Worm (Caenorhabditis elegans) whole organism, L4 larva: ENCODE measurements around the gene mig-22.

ENCODE experiments used
- D1046.2 ChIP-seq: fragments of 200-800 bp; sonication (Bioruptor generic); IDR thresholded peaks from 2 replicates; pipeline ENCODE4 v1.3.6; 2022; ENCODE audit warnings: missing genetic modification characterization, missing compliant biosample characterization
- F26F4.8 ChIP-seq: fragments of 200-800 bp; sonication (Bioruptor generic); conservative IDR thresholded peaks from 2 replicates; pipeline ENCODE4 v1.3.6; 2022; ENCODE audit warnings: missing genetic modification characterization, missing compliant biosample characterization
- F44E2.7 ChIP-seq: fragments of 200-800 bp; sonication (Bioruptor generic); IDR thresholded peaks from 2 replicates; pipeline ENCODE4 v2.1.2; 2022; ENCODE audit warnings: missing genetic modification characterization, missing compliant biosample characterization
- R02D3.7 ChIP-seq: fragments of 150-350 bp; sonication (generic microtip); optimal IDR thresholded peaks from 3 replicates; lab custom pipeline; 2014; ENCODE audit warnings: missing biosample characterization, missing genetic modification characterization
- T20F7.1 ChIP-seq: fragments of 200-800 bp; sonication (Bioruptor generic); optimal IDR thresholded peaks from 2 replicates; lab custom pipeline; 2018; ENCODE audit warnings: mild to moderate bottlenecking, missing genetic modification characterization, missing compliant biosample characterization
- T26A8.4 ChIP-seq: fragments of 200-800 bp; sonication (Bioruptor generic); IDR thresholded peaks from 2 replicates; pipeline ENCODE4 v1.3.6; 2022; ENCODE audit warnings: missing genetic modification characterization, missing compliant biosample characterization
- Y105C5A.15 ChIP-seq: fragments of 200-800 bp; sonication (Bioruptor generic); IDR thresholded peaks from 2 replicates; pipeline ENCODE4 v1.3.6; 2022; ENCODE audit warnings: missing genetic modification characterization, missing compliant biosample characterization
- Y48G9A.11 ChIP-seq: fragments of 200-800 bp; sonication (Bioruptor generic); IDR thresholded peaks from 2 replicates; pipeline ENCODE4 v1.3.6; 2022; ENCODE audit warnings: missing genetic modification reagents, missing genetic modification characterization, missing compliant biosample characterization
- ZK337.2 ChIP-seq: fragments of 200-800 bp; sonication (Bioruptor generic); IDR thresholded peaks from 2 replicates; pipeline ENCODE4 v1.3.6; 2022; ENCODE audit warnings: missing genetic modification reagents, missing genetic modification characterization, missing compliant biosample characterization
- aly-2 ChIP-seq: sonication (generic microtip); optimal IDR thresholded peaks from 2 replicates; lab custom pipeline; 2018; ENCODE audit warnings: missing biosample characterization, missing genetic modification characterization
- ama-1 ChIP-seq: fragments of 150-350 bp; optimal IDR thresholded peaks from 2 replicates; lab custom pipeline; 2014; ENCODE audit warnings: inconsistent platforms, mixed read lengths
- arid-1 ChIP-seq: fragments of 200-800 bp; sonication (Bioruptor generic); conservative IDR thresholded peaks from 2 replicates; pipeline ENCODE4 v1.3.6; 2022; ENCODE audit warnings: missing genetic modification reagents, missing genetic modification characterization, missing compliant biosample characterization
- ceh-20 ChIP-seq: fragments of 200-800 bp; sonication (Bioruptor generic); IDR thresholded peaks from 2 replicates; pipeline ENCODE4 v1.3.6; 2022; ENCODE audit warnings: missing genetic modification reagents, missing genetic modification characterization, missing compliant biosample characterization
- ceh-32 ChIP-seq: sonication (generic microtip); optimal IDR thresholded peaks from 2 replicates; lab custom pipeline; 2016; ENCODE audit warnings: mild to moderate bottlenecking, missing genetic modification characterization, missing compliant biosample characterization; ENCODE audit not compliant: poor library complexity
- ceh-62 ChIP-seq: sonication (generic microtip); optimal IDR thresholded peaks from 2 replicates; lab custom pipeline; 2017; ENCODE audit warnings: missing biosample characterization, missing genetic modification characterization
- daf-16 ChIP-seq, 3 experiments: sonication (generic microtip); optimal IDR thresholded peaks; 2 replicates each; lab custom pipeline; 2016 to 2017; ENCODE audit warnings: missing genetic modification characterization in 3 of 3, missing genetic modification reagents in 3 of 3, mild to moderate bottlenecking in 2 of 3, missing compliant biosample characterization in 2 of 3, missing biosample characterization in 1 of 3, moderate library complexity in 1 of 3
- dmd-9 ChIP-seq: fragments of 200-800 bp; sonication (Bioruptor generic); IDR thresholded peaks from 2 replicates; pipeline ENCODE4 v1.3.6; 2022; ENCODE audit warnings: missing genetic modification reagents, missing genetic modification characterization, missing compliant biosample characterization
- egl-27 ChIP-seq: sonication (generic microtip); optimal IDR thresholded peaks from 3 replicates; lab custom pipeline; 2017; ENCODE audit warnings: missing biosample characterization, missing genetic modification reagents, missing genetic modification characterization
- fkh-10 ChIP-seq: fragments of 150-350 bp; optimal IDR thresholded peaks from 2 replicates; lab custom pipeline; 2014; ENCODE audit warnings: missing biosample characterization, missing genetic modification reagents, missing genetic modification characterization
- gei-8 ChIP-seq: fragments of 200-800 bp; sonication (Bioruptor generic); optimal IDR thresholded peaks from 2 replicates; lab custom pipeline; 2018; ENCODE audit warnings: mild to moderate bottlenecking, missing genetic modification characterization, missing compliant biosample characterization
- hif-1 ChIP-seq, 2 experiments: sonication (generic microtip); optimal IDR thresholded peaks; 2 replicates each; lab custom pipeline; 2016 to 2017; ENCODE audit warnings: missing compliant biosample characterization in 2 of 2, missing genetic modification characterization in 2 of 2, missing genetic modification reagents in 2 of 2, missing genotype in 2 of 2, mild to moderate bottlenecking in 1 of 2
- lim-7 ChIP-seq: fragments of 200-800 bp; sonication (Bioruptor generic); IDR thresholded peaks from 2 replicates; pipeline ENCODE4 v1.3.6; 2022; ENCODE audit warnings: missing genetic modification characterization, missing compliant biosample characterization
- lin-1 ChIP-seq: fragments of 200-800 bp; sonication (Bioruptor generic); IDR thresholded peaks from 2 replicates; pipeline ENCODE4 v1.3.6; 2022; ENCODE audit warnings: missing genetic modification reagents, missing genetic modification characterization, missing compliant biosample characterization
- lin-29 ChIP-seq: fragments of 200-800 bp; sonication (Bioruptor generic); IDR thresholded peaks from 2 replicates; pipeline ENCODE4 v1.3.6; 2022; ENCODE audit warnings: missing genetic modification reagents, missing genetic modification characterization, missing compliant biosample characterization
- lin-39 ChIP-seq: fragments of 150-350 bp; optimal IDR thresholded peaks from 2 replicates; lab custom pipeline; 2014; ENCODE audit warnings: missing biosample characterization, missing genetic modification reagents, missing genetic modification characterization
- madf-9 ChIP-seq: fragments of 200-800 bp; sonication (Bioruptor generic); conservative IDR thresholded peaks from 2 replicates; pipeline ENCODE4 v1.3.6; 2022; ENCODE audit warnings: missing genetic modification reagents, missing genetic modification characterization, missing compliant biosample characterization
- mdl-1 ChIP-seq, 2 experiments: fragments of 150-350 bp in 1 of 2; sonication (generic microtip) in 1 of 2; optimal IDR thresholded peaks; 2 replicates each; lab custom pipeline; 2014 to 2017; ENCODE audit warnings: missing biosample characterization in 2 of 2, missing genetic modification characterization in 2 of 2
- mes-2 ChIP-seq: sonication (generic microtip); optimal IDR thresholded peaks from 2 replicates; lab custom pipeline; 2016; ENCODE audit warnings: missing genotype, mild to moderate bottlenecking, missing genetic modification characterization, missing compliant biosample characterization; ENCODE audit not compliant: poor library complexity, severe bottlenecking
- mxl-3 ChIP-seq: fragments of 200-800 bp; sonication (Bioruptor generic); optimal IDR thresholded peaks from 2 replicates; lab custom pipeline; 2018; ENCODE audit warnings: mild to moderate bottlenecking, missing genetic modification characterization, missing compliant biosample characterization
- nhr-28 ChIP-seq: fragments of 150-350 bp; optimal IDR thresholded peaks from 2 replicates; lab custom pipeline; 2014; ENCODE audit warnings: missing biosample characterization, missing genetic modification characterization
- nhr-42 ChIP-seq: fragments of 200-800 bp; sonication (Bioruptor generic); IDR thresholded peaks from 2 replicates; pipeline ENCODE4 v1.3.6; 2022; ENCODE audit warnings: missing genetic modification characterization, missing compliant biosample characterization
- pha-4 ChIP-seq, 2 experiments: fragments of 150-350 bp in 1 of 2; fragments of 200-800 bp in 1 of 2; sonication (Bioruptor generic) in 1 of 2; IDR thresholded peaks in 1 of 2; optimal IDR thresholded peaks in 1 of 2; 2 replicates each; pipeline versions ENCODE4 v1.3.6 to Lab custom; 2014 to 2022; ENCODE audit warnings: missing genetic modification characterization in 2 of 2, missing genetic modification reagents in 2 of 2, missing biosample characterization in 1 of 2, missing compliant biosample characterization in 1 of 2
- rbr-2 ChIP-seq: sonication (generic microtip); optimal IDR thresholded peaks from 2 replicates; lab custom pipeline; 2016; ENCODE audit warnings: missing genotype, missing genetic modification characterization, missing compliant biosample characterization
- saeg-2 ChIP-seq: fragments of 200-800 bp; sonication (Bioruptor generic); IDR thresholded peaks from 2 replicates; pipeline ENCODE4 v1.3.6; 2022; ENCODE audit warnings: missing genetic modification reagents, missing genetic modification characterization, missing compliant biosample characterization
- sdz-12 ChIP-seq: fragments of 200-800 bp; sonication (Bioruptor generic); optimal IDR thresholded peaks from 2 replicates; lab custom pipeline; 2018; ENCODE audit warnings: mild to moderate bottlenecking, missing genetic modification characterization, missing compliant biosample characterization
- skn-1 ChIP-seq: fragments of 150-350 bp; optimal IDR thresholded peaks from 2 replicates; lab custom pipeline; 2014; ENCODE audit warnings: missing biosample characterization, missing genetic modification characterization
- snpc-4 ChIP-seq: fragments of 150-350 bp; optimal IDR thresholded peaks from 2 replicates; lab custom pipeline; 2014; ENCODE audit warnings: missing biosample characterization, missing genetic modification characterization
- spr-1 ChIP-seq: sonication (generic microtip); optimal IDR thresholded peaks from 2 replicates; lab custom pipeline; 2016; ENCODE audit warnings: mild to moderate bottlenecking, missing genetic modification characterization, missing compliant biosample characterization
- unc-130 ChIP-seq: sonication (generic microtip); optimal IDR thresholded peaks from 2 replicates; lab custom pipeline; 2016; ENCODE audit warnings: missing genetic modification reagents, missing genetic modification characterization, missing compliant biosample characterization
- unc-39 ChIP-seq: sonication (generic microtip); optimal IDR thresholded peaks from 2 replicates; lab custom pipeline; 2017; ENCODE audit warnings: missing biosample characterization, missing genetic modification characterization
- unc-62 ChIP-seq, 3 experiments: fragments of 150-350 bp in 1 of 3; sonication (generic microtip); optimal IDR thresholded peaks in 2 of 3; peaks in 1 of 3; 1 replicate in 1 of 3; 2 replicates in 2 of 3; lab custom pipeline; 2014 to 2017; ENCODE audit warnings: missing biosample characterization in 3 of 3, missing genetic modification characterization in 3 of 3, missing genetic modification reagents in 3 of 3, missing genotype in 1 of 3
- zag-1 ChIP-seq: fragments of 150-350 bp; optimal IDR thresholded peaks from 2 replicates; lab custom pipeline; 2014; ENCODE audit warnings: missing biosample characterization, missing genetic modification characterization
- zfp-3 ChIP-seq: fragments of 200-800 bp; sonication (Bioruptor generic); conservative IDR thresholded peaks from 2 replicates; pipeline ENCODE4 v1.3.6; 2022; ENCODE audit warnings: missing genetic modification reagents, missing genetic modification characterization, missing compliant biosample characterization
- ztf-11 ChIP-seq: fragments of 150-350 bp; optimal IDR thresholded peaks from 2 replicates; lab custom pipeline; 2014; ENCODE audit warnings: missing biosample characterization, missing genetic modification characterization
- ztf-7 ChIP-seq: fragments of 150-350 bp; optimal IDR thresholded peaks from 2 replicates; lab custom pipeline; 2014; ENCODE audit warnings: missing biosample characterization, missing genetic modification characterization

mig-22 gene

ce11 chrIII:8797211-8797733 lies 30.1 kb upstream of the mig-22 start (continued):
- TF ChIP-seq daf-16 (GFP tag; optimal IDR thresholded peaks at IDR 0.05; lab: Kevin White, UChicago) (peak in 1 of 2 experiments; percentile 12), daf-16 (tag; optimal IDR thresholded peaks at IDR 0.05; lab: Kevin White, UChicago) (peak; percentile 79), ztf-11 (tag; lab: Kevin White, UChicago) (no peak), mxl-3 (GFP tag; lab: Kevin White, UChicago) (peak; percentile 93), arid-1 (GFP tag; lab: Robert Waterston, UW) (0 out of 2 replicates have a peak, but pooled peaks have one; percentile 24), ceh-32 (no peak)

- TF ChIP-seq R02D3.7 (tag; lab: Kevin White, UChicago): no peak
- TF ChIP-seq ztf-7 (tag; lab: Kevin White, UChicago): peak; percentile 88
- TF ChIP-seq zag-1 (tag; lab: Kevin White, UChicago): peak; percentile 78
- peak; percentile 96 for TF ChIP-seq fkh-10 (GFP tag; lab: Kevin White, UChicago)
- TF ChIP-seq zfp-3 (GFP tag; lab: Robert Waterston, UW): 0 out of 2 replicates have a peak, but pooled peaks have one; percentile 14
- TF ChIP-seq nhr-42 (GFP tag; lab: Robert Waterston, UW): 0 out of 2 replicates have a peak, but pooled peaks have one; percentile 52
- no peak for TF ChIP-seq F44E2.7 (GFP tag; lab: Robert Waterston, UW)
- peak; percentile 92 for TF ChIP-seq T26A8.4 (GFP tag; lab: Robert Waterston, UW)
- TF ChIP-seq D1046.2 (GFP tag; lab: Robert Waterston, UW): 0 out of 2 replicates have a peak, but pooled peaks have one; percentile 56
- peak; percentile 64 for TF ChIP-seq madf-9 (GFP tag; lab: Robert Waterston, UW)
- TF ChIP-seq saeg-2: peak; percentile 91
- TF ChIP-seq daf-16 (GFP tag; optimal IDR thresholded peaks at IDR 0.05; lab: Kevin White, UChicago): peak; percentile 27 to 83
- peak; percentile 60 for TF ChIP-seq daf-16 (tag; optimal IDR thresholded peaks at IDR 0.05; lab: Kevin White, UChicago)
- no peak for TF ChIP-seq ztf-11 (tag; lab: Kevin White, UChicago)
- no peak for TF ChIP-seq Y105C5A.15
- no peak for TF ChIP-seq sdz-12
- no peak; the same call in 1 of the 2 replicates for TF ChIP-seq Y48G9A.11 (GFP tag; lab: Robert Waterston, UW)
- TF ChIP-seq hif-1 (tag; optimal IDR thresholded peaks at IDR 0.05; lab: Kevin White, UChicago): peak; percentile 75 to 88
- peak in 1 of 2 experiments; percentile 100 for TF ChIP-seq unc-62 (GFP tag; optimal IDR thresholded peaks at IDR 0.05 in 1 of 2; lab: Kevin White, UChicago)
- TF ChIP-seq unc-62 (tag; optimal IDR thresholded peaks at IDR 0.05; lab: Kevin White, UChicago): no peak
- peak; percentile 14 for TF ChIP-seq skn-1 (tag; lab: Kevin White, UChicago)
- peak; percentile 69 for TF ChIP-seq mes-2 (tag; lab: Kevin White, UChicago)
- no peak for TF ChIP-seq lim-7 (GFP tag; lab: Robert Waterston, UW)
- peak; percentile 38 for TF ChIP-seq snpc-4
- TF ChIP-seq T20F7.1 (GFP tag; lab: Kevin White, UChicago): peak; percentile 77
- peak; percentile 89 for TF ChIP-seq ceh-20 (GFP tag; lab: Robert Waterston, UW)
- no peak for TF ChIP-seq ceh-62
- peak; percentile 97 for TF ChIP-seq rbr-2
- TF ChIP-seq lin-39 (tag; lab: Kevin White, UChicago): peak; percentile 53
- peak; percentile 88 for TF ChIP-seq arid-1 (GFP tag; lab: Robert Waterston, UW)
- no peak for TF ChIP-seq egl-27 (tag; lab: Kevin White, UChicago)
- TF ChIP-seq unc-130 (GFP tag; lab: Kevin White, UChicago): no peak
- TF ChIP-seq spr-1 (tag; lab: Kevin White, UChicago): peak; percentile 88
- TF ChIP-seq F26F4.8 (GFP tag; lab: Robert Waterston, UW): no peak
- peak; percentile 94 for TF ChIP-seq gei-8 (GFP tag; lab: Kevin White, UChicago)
- 0 out of 2 replicates have a peak, but pooled peaks have one; percentile 9 for TF ChIP-seq dmd-9 (GFP tag; lab: Robert Waterston, UW)
- peak; percentile 82; the same call in 1 of the 2 replicates for TF ChIP-seq lin-1 (GFP tag; lab: Robert Waterston, UW)
- TF ChIP-seq unc-39 (tag; lab: Kevin White, UChicago): no peak
- TF ChIP-seq ama-1 (lab: Kevin White, UChicago): no peak
- no peak for TF ChIP-seq aly-2 (tag; lab: Kevin White, UChicago)
- TF ChIP-seq mdl-1 (tag; optimal IDR thresholded peaks at IDR 0.05; lab: Kevin White, UChicago): peak; percentile 89 to 97
- peak; percentile 94 for TF ChIP-seq nhr-28 (tag; lab: Kevin White, UChicago)
- TF ChIP-seq ZK337.2: no peak
- peak; percentile 90 for TF ChIP-seq pha-4 (GFP tag; IDR thresholded peaks at IDR 0.05; lab: Robert Waterston, UW)
- TF ChIP-seq pha-4 (tag; optimal IDR thresholded peaks at IDR 0.05; lab: Kevin White, UChicago): no peak
- peak; percentile 78 for TF ChIP-seq lin-29 (GFP tag; lab: Robert Waterston, UW)
These were observed 28.5 kb upstream of the mig-22 start for ce11 chrIII:8795595-8796141.
